Fruit fly (Drosophila melanogaster): ENCODE measurements around the gene Las.
A peak's percentile ranks its signal among the peaks of the same experiment; 100 is the strongest.

Las gene

dm6 chr3L:20384086-20384810 is 47.9 kb downstream of the Las start, which contains the start of the genes CG5498 and fbl (continued):
- peak; percentile 63 for TF ChIP-seq CG13894 (tag; optimal IDR thresholded peaks at IDR 0.05)
- no peak for TF ChIP-seq Antp (GFP tag; optimal IDR thresholded peaks at IDR 0.05)
- peak; percentile 49; the same call in 1 of the 4 replicates for TF ChIP-seq Dll (GFP tag; IDR thresholded peaks at IDR 0.05; ENCODE audit: partially characterized antibody)
- peak; percentile 77 for TF ChIP-seq CG18599 (GFP tag; optimal IDR thresholded peaks at IDR 0.05)
- TF ChIP-seq lov (optimal IDR thresholded peaks at IDR 0.05), result no peak
- TF ChIP-seq lov (GFP tag; IDR thresholded peaks at IDR 0.05), result no peak
- no peak for TF ChIP-seq psq (GFP tag; optimal IDR thresholded peaks at IDR 0.05)
- peak; percentile 56 for TF ChIP-seq row (GFP tag; IDR thresholded peaks at IDR 0.05)
- no peak for TF ChIP-seq ac (GFP tag; optimal IDR thresholded peaks at IDR 0.05)
- no peak for TF ChIP-seq dimm (GFP tag; IDR thresholded peaks at IDR 0.05)
- peak; percentile 84 for TF ChIP-seq CG2120 (GFP tag; optimal IDR thresholded peaks at IDR 0.05)
- TF ChIP-seq CG6175 (GFP tag; IDR thresholded peaks at IDR 0.05), result no peak
- TF ChIP-seq CG17802 (tag; optimal IDR thresholded peaks at IDR 0.05), result no peak
- no peak for TF ChIP-seq CG16813 (GFP tag; IDR thresholded peaks at IDR 0.05; ENCODE audit: partially characterized antibody)
- TF ChIP-seq hbn (GFP tag; IDR thresholded peaks at IDR 0.05; ENCODE audit: partially characterized antibody), result peak; percentile 38; the same call in 1 of the 2 replicates
- peak; percentile 78 for TF ChIP-seq Hsf (GFP tag; optimal IDR thresholded peaks at IDR 0.05)
- TF ChIP-seq Ets97D (GFP tag; optimal IDR thresholded peaks at IDR 0.05), result peak; percentile 14
- no peak; the same call in 1 of the 2 replicates for TF ChIP-seq E2f1 (GFP tag; IDR thresholded peaks at IDR 0.05)
- TF ChIP-seq CG2678 (tag; optimal IDR thresholded peaks at IDR 0.05), result peak; percentile 79
- no peak for TF ChIP-seq Taf1 (GFP tag; IDR thresholded peaks at IDR 0.05)
- no peak for TF ChIP-seq NC2α (GFP tag; optimal IDR thresholded peaks at IDR 0.05)
- peak; percentile 40 for TF ChIP-seq vfl (GFP tag; optimal IDR thresholded peaks at IDR 0.05)
- TF ChIP-seq disco-r (GFP tag; optimal IDR thresholded peaks at IDR 0.05), result no peak
- TF ChIP-seq CG11696 (GFP tag; IDR thresholded peaks at IDR 0.05), result no peak
- TF ChIP-seq lilli (GFP tag; optimal IDR thresholded peaks at IDR 0.05), result peak; percentile 83
- TF ChIP-seq CG16779 (GFP tag; IDR thresholded peaks at IDR 0.05), result no peak
- no peak for TF ChIP-seq CG14050 (GFP tag; IDR thresholded peaks at IDR 0.05)
- peak; percentile 49 for TF ChIP-seq scrt (GFP tag; optimal IDR thresholded peaks at IDR 0.05)
- TF ChIP-seq CG12299 (tag; optimal IDR thresholded peaks at IDR 0.05), result no peak
- no peak for TF ChIP-seq ash1 (GFP tag; optimal IDR thresholded peaks at IDR 0.05)
- TF ChIP-seq E2f2 (GFP tag; IDR thresholded peaks at IDR 0.05), result peak; percentile 51; the same call in 1 of the 2 replicates
- TF ChIP-seq ems (GFP tag; optimal IDR thresholded peaks at IDR 0.05), result no peak
- TF ChIP-seq CG13287 (GFP tag; IDR thresholded peaks at IDR 0.05; ENCODE audit: partially characterized antibody), result peak; percentile 52; the same call in 1 of the 2 replicates
- no peak for TF ChIP-seq pb (GFP tag; optimal IDR thresholded peaks at IDR 0.05)
- peak; percentile 65; the same call in 2 of the 3 replicates for TF ChIP-seq CG11695 (GFP tag; IDR thresholded peaks at IDR 0.05)
- no peak for TF ChIP-seq Gug (GFP tag; IDR thresholded peaks at IDR 0.05)
- no peak for TF ChIP-seq CrebB (tag; optimal IDR thresholded peaks at IDR 0.05)
- no peak for TF ChIP-seq Hr39 (optimal IDR thresholded peaks at IDR 0.05)
- TF ChIP-seq ham (GFP tag; IDR thresholded peaks at IDR 0.05), result no peak
- peak; percentile 85 for TF ChIP-seq CG14710 (tag; optimal IDR thresholded peaks at IDR 0.05)
- peak; percentile 33 for TF ChIP-seq cwo (GFP tag; optimal IDR thresholded peaks at IDR 0.05)
- no peak; the same call in 2 of the 3 replicates for TF ChIP-seq B-H1 (GFP tag; IDR thresholded peaks at IDR 0.05)
- peak; percentile 36 for TF ChIP-seq CG13123 (GFP tag; optimal IDR thresholded peaks at IDR 0.05)
- no peak for TF ChIP-seq bigmax (GFP tag; optimal IDR thresholded peaks at IDR 0.05)
- TF ChIP-seq pfk (GFP tag; optimal IDR thresholded peaks at IDR 0.05), result no peak
- TF ChIP-seq CG10321 (GFP tag; IDR thresholded peaks at IDR 0.05), result 0 out of 2 replicates have a peak, but pooled peaks have one; percentile 13
- no peak for TF ChIP-seq cad (GFP tag; optimal IDR thresholded peaks at IDR 0.05)
- TF ChIP-seq CG12769 (tag; optimal IDR thresholded peaks at IDR 0.05), result no peak
- peak; percentile 84 for TF ChIP-seq CG30403 (GFP tag; optimal IDR thresholded peaks at IDR 0.05)
- TF ChIP-seq CG12104 (GFP tag; optimal IDR thresholded peaks at IDR 0.05), result peak; percentile 66
- TF ChIP-seq tio (GFP tag; optimal IDR thresholded peaks at IDR 0.05), result peak; percentile 53

Data from whole organism, embryonic.